Worm (Caenorhabditis elegans) whole organism, young adult: ENCODE data around the gene F15G9.1.

ENCODE experiments used
- C06A6.2 ChIP-seq: fragments of 200-800 bp; sonication (Bioruptor generic); conservative IDR thresholded peaks from 2 replicates; pipeline ENCODE4 v1.3.6; 2022; ENCODE audit warnings: missing genetic modification characterization, missing compliant biosample characterization
- nfya-2 ChIP-seq: fragments of 200-800 bp; sonication (Bioruptor generic); IDR thresholded peaks from 2 replicates; pipeline ENCODE4 v1.3.6; 2022; ENCODE audit warnings: missing genetic modification reagents, missing genetic modification characterization, missing compliant biosample characterization
- unc-62 ChIP-seq: fragments of 150-350 bp; optimal IDR thresholded peaks from 2 replicates; lab custom pipeline; 2014; ENCODE audit warnings: missing biosample characterization, missing genetic modification reagents, missing genetic modification characterization

- TF ChIP-seq nfya-2 (no peak), C06A6.2 (GFP tag; lab: Robert Waterston, UW) (no peak), unc-62 (GFP tag; lab: Kevin White, UChicago) (no peak)
These were observed at the start of gene F15G9.1 for ce11 chrX:9706084-9706483.
